Fruit fly (Drosophila melanogaster): ENCODE data around the gene CG43271.

- TF ChIP-seq OdsH (GFP tag; optimal IDR thresholded peaks at IDR 0.05) (no peak), fd59A (GFP tag; optimal IDR thresholded peaks at IDR 0.05) (no peak), Ets96B (tag; optimal IDR thresholded peaks at IDR 0.05) (no peak), CG7368 (GFP tag; optimal IDR thresholded peaks at IDR 0.05) (no peak), Hr39 (GFP tag; optimal IDR thresholded peaks at IDR 0.05) (no peak), CG8632 (GFP tag; optimal IDR thresholded peaks at IDR 0.05) (no peak), CG16779 (tag; optimal IDR thresholded peaks at IDR 0.05) (no peak), fkh (GFP tag; optimal IDR thresholded peaks at IDR 0.05) (no peak), topi (GFP tag; optimal IDR thresholded peaks at IDR 0.05) (no peak), CG9139 (GFP tag; optimal IDR thresholded peaks at IDR 0.05) (no peak), lz (GFP tag; optimal IDR thresholded peaks at IDR 0.05) (no peak), CG31627 (GFP tag; optimal IDR thresholded peaks at IDR 0.05) (no peak)
These were observed 45.4 kb upstream of the CG43271 start for dm6 chr2L:17960214-17960613.
